Fruit fly (Drosophila melanogaster) whole organism, wandering third instar larva: Measurements from ENCODE around the gene CG32694.

Experiments
- Abd-B ChIP-seq: fragments of >200 bp; optimal IDR thresholded peaks from 2 replicates; lab custom pipeline; 2017; ENCODE audit warnings: missing biosample characterization, missing genetic modification characterization
- Hr78 ChIP-seq: fragments of >200 bp; optimal IDR thresholded peaks from 2 replicates; lab custom pipeline; 2017; ENCODE audit warnings: missing biosample characterization, missing genetic modification characterization
- Myc ChIP-seq: fragments of >200 bp; optimal IDR thresholded peaks from 2 replicates; lab custom pipeline; 2017
- Rel ChIP-seq, 2 experiments: fragments of 200-800 bp; sonication (Bioruptor generic) in 1 of 2; optimal IDR thresholded peaks; 2 replicates in 1 of 2; 3 replicates in 1 of 2; lab custom pipeline; 2016 to 2019; ENCODE audit warnings: mild to moderate bottlenecking in 2 of 2, missing biosample characterization in 2 of 2, missing genetic modification characterization in 2 of 2, moderate library complexity in 1 of 2
- brk ChIP-seq: fragments of 200-800 bp; sonication (Bioruptor generic); optimal IDR thresholded peaks from 2 replicates; lab custom pipeline; 2016; ENCODE audit warnings: missing biosample characterization, mild to moderate bottlenecking, missing genetic modification characterization
- dmrt93B ChIP-seq: fragments of 200-800 bp; sonication (Bioruptor generic); optimal IDR thresholded peaks from 2 replicates; lab custom pipeline; 2018; ENCODE audit warnings: missing biosample characterization, mild to moderate bottlenecking, missing genetic modification characterization
- dsf ChIP-seq: sonication (Bioruptor generic); optimal IDR thresholded peaks from 2 replicates; lab custom pipeline; 2016; ENCODE audit warnings: missing biosample characterization, missing genetic modification characterization, borderline replicate concordance
- foxo ChIP-seq, 2 experiments: fragments of 200-800 bp; sonication (Bioruptor generic); optimal IDR thresholded peaks; 2 replicates in 1 of 2; 3 replicates in 1 of 2; lab custom pipeline; 2016 to 2017; ENCODE audit warnings: missing biosample characterization in 2 of 2, missing genetic modification characterization in 2 of 2
- h ChIP-seq: fragments of 200-800 bp; sonication (Bioruptor generic); optimal IDR thresholded peaks from 3 replicates; lab custom pipeline; 2016; ENCODE audit warnings: missing biosample characterization, mild to moderate bottlenecking, missing genetic modification characterization

DNA sequence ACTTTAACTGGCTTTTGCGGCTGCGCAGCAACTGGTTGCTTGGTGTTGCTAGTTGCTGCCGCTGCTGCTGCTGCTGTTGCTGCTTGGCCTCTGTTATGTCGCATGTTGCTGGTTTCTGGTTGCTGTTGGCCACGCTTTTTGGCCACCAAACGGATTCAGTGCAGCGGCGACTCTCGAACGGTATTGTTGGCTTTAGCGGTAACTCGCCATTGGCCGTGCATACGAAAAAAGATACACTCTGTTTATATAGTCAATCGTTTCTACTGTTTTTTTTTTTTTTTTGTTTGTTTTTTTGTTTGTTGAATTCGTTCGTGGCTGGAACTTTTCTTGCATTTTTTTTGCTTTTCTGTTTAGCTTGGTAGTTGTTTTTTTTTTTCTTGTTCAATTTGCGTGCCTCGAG is 27.2 kb downstream of the CG32694 start, which contains the start of gene Cht6:
- TF ChIP-seq Rel (GFP tag; optimal IDR thresholded peaks at IDR 0.05; lab: Kevin White, UChicago): no peak
- no peak for TF ChIP-seq Rel (tag; optimal IDR thresholded peaks at IDR 0.05; lab: Kevin White, UChicago)
- TF ChIP-seq Myc: no peak
- TF ChIP-seq h (GFP tag; lab: Kevin White, UChicago): no peak
- TF ChIP-seq Hr78: no peak
- TF ChIP-seq dmrt93B (GFP tag; lab: Kevin White, UChicago): no peak
- TF ChIP-seq Abd-B (GFP tag; lab: Kevin White, UChicago): no peak
- no peak for TF ChIP-seq foxo (GFP tag; optimal IDR thresholded peaks at IDR 0.05; lab: Kevin White, UChicago)
- no peak for TF ChIP-seq brk (GFP tag; lab: Kevin White, UChicago)
- TF ChIP-seq dsf (GFP tag; lab: Kevin White, UChicago): no peak
